Worm (Caenorhabditis elegans) whole organism, L4 larva: ENCODE measurements around the gene nhr-161.

ENCODE experiments used
- D1046.2 ChIP-seq: fragments of 200-800 bp; sonication (Bioruptor generic); IDR thresholded peaks from 2 replicates; pipeline ENCODE4 v1.3.6; 2022; ENCODE audit warnings: missing genetic modification characterization, missing compliant biosample characterization
- F37D6.2 ChIP-seq: sonication (generic microtip); optimal IDR thresholded peaks from 2 replicates; lab custom pipeline; 2016; ENCODE audit warnings: mild to moderate bottlenecking, missing genetic modification characterization, missing compliant biosample characterization
- F44E2.7 ChIP-seq: fragments of 200-800 bp; sonication (Bioruptor generic); IDR thresholded peaks from 2 replicates; pipeline ENCODE4 v2.1.2; 2022; ENCODE audit warnings: missing genetic modification characterization, missing compliant biosample characterization
- F49E8.2 ChIP-seq: sonication (generic microtip); optimal IDR thresholded peaks from 2 replicates; lab custom pipeline; 2016; ENCODE audit warnings: missing compliant biosample characterization, mild to moderate bottlenecking, missing genetic modification characterization, borderline replicate concordance
- T20F7.1 ChIP-seq: fragments of 200-800 bp; sonication (Bioruptor generic); optimal IDR thresholded peaks from 2 replicates; lab custom pipeline; 2018; ENCODE audit warnings: mild to moderate bottlenecking, missing genetic modification characterization, missing compliant biosample characterization
- T26A8.4 ChIP-seq: fragments of 200-800 bp; sonication (Bioruptor generic); IDR thresholded peaks from 2 replicates; pipeline ENCODE4 v1.3.6; 2022; ENCODE audit warnings: missing genetic modification characterization, missing compliant biosample characterization
- Y5F2A.4 ChIP-seq: fragments of 200-800 bp; sonication (Bioruptor generic); optimal IDR thresholded peaks from 2 replicates; lab custom pipeline; 2018; ENCODE audit warnings: mild to moderate bottlenecking, missing genetic modification characterization, missing compliant biosample characterization
- aha-1 ChIP-seq: fragments of 150-350 bp; peaks from one replicate; lab custom pipeline; 2014; ENCODE audit warnings: missing biosample characterization, missing genetic modification characterization
- arid-1 ChIP-seq: fragments of 200-800 bp; sonication (Bioruptor generic); conservative IDR thresholded peaks from 2 replicates; pipeline ENCODE4 v1.3.6; 2022; ENCODE audit warnings: missing genetic modification reagents, missing genetic modification characterization, missing compliant biosample characterization
- attf-4 ChIP-seq: sonication (generic microtip); optimal IDR thresholded peaks from 3 replicates; lab custom pipeline; 2017; ENCODE audit warnings: missing biosample characterization, missing genetic modification characterization
- ceh-32 ChIP-seq: sonication (generic microtip); optimal IDR thresholded peaks from 2 replicates; lab custom pipeline; 2016; ENCODE audit warnings: mild to moderate bottlenecking, missing genetic modification characterization, missing compliant biosample characterization; ENCODE audit not compliant: poor library complexity
- cey-2 ChIP-seq: sonication (generic microtip); optimal IDR thresholded peaks from 3 replicates; lab custom pipeline; 2017; ENCODE audit warnings: missing genetic modification characterization, mild to moderate bottlenecking, missing compliant biosample characterization, antibody characterized with exemption, borderline replicate concordance; ENCODE audit not compliant: insufficient read depth
- dmd-6 ChIP-seq: fragments of 200-800 bp; sonication (Bioruptor generic); IDR thresholded peaks from 2 replicates; pipeline ENCODE4 v1.3.6; 2022; ENCODE audit warnings: missing genetic modification reagents, missing genetic modification characterization, missing compliant biosample characterization
- dpl-1 ChIP-seq: fragments of 150-350 bp; optimal IDR thresholded peaks from 2 replicates; lab custom pipeline; 2014; ENCODE audit warnings: missing biosample characterization, missing genetic modification reagents, missing genetic modification characterization
- dve-1 ChIP-seq: sonication (generic microtip); optimal IDR thresholded peaks from 2 replicates; lab custom pipeline; 2017; ENCODE audit warnings: antibody characterized with exemption, mild to moderate bottlenecking, missing genetic modification characterization, missing compliant biosample characterization; ENCODE audit not compliant: insufficient read depth
- egl-43 ChIP-seq: fragments of 200-800 bp; sonication (Bioruptor generic); IDR thresholded peaks from 2 replicates; pipeline ENCODE4 v1.3.6; 2022; ENCODE audit warnings: missing genetic modification reagents, missing genetic modification characterization, missing compliant biosample characterization
- fkh-10 ChIP-seq: fragments of 150-350 bp; optimal IDR thresholded peaks from 2 replicates; lab custom pipeline; 2014; ENCODE audit warnings: missing biosample characterization, missing genetic modification reagents, missing genetic modification characterization
- gei-8 ChIP-seq: fragments of 200-800 bp; sonication (Bioruptor generic); optimal IDR thresholded peaks from 2 replicates; lab custom pipeline; 2018; ENCODE audit warnings: mild to moderate bottlenecking, missing genetic modification characterization, missing compliant biosample characterization
- hif-1 ChIP-seq, 2 experiments: sonication (generic microtip); optimal IDR thresholded peaks; 2 replicates each; lab custom pipeline; 2016 to 2017; ENCODE audit warnings: missing compliant biosample characterization in 2 of 2, missing genetic modification characterization in 2 of 2, missing genetic modification reagents in 2 of 2, missing genotype in 2 of 2, mild to moderate bottlenecking in 1 of 2
- hlh-11 ChIP-seq: fragments of 200-800 bp; sonication (Bioruptor generic); optimal IDR thresholded peaks from 2 replicates; lab custom pipeline; 2018; ENCODE audit warnings: mild to moderate bottlenecking, missing genetic modification characterization, missing compliant biosample characterization
- hmg-1.1 ChIP-seq: fragments of 200-800 bp; sonication (Bioruptor generic); IDR thresholded peaks from 2 replicates; pipeline ENCODE4 v1.3.6; 2022; ENCODE audit warnings: missing genetic modification reagents, missing genetic modification characterization, missing compliant biosample characterization
- lin-1 ChIP-seq: fragments of 200-800 bp; sonication (Bioruptor generic); IDR thresholded peaks from 2 replicates; pipeline ENCODE4 v1.3.6; 2022; ENCODE audit warnings: missing genetic modification reagents, missing genetic modification characterization, missing compliant biosample characterization
- lin-15B ChIP-seq: fragments of 150-350 bp; sonication (generic microtip); optimal IDR thresholded peaks from 3 replicates; lab custom pipeline; 2014; ENCODE audit warnings: missing biosample characterization, missing genetic modification characterization
- lin-29 ChIP-seq: fragments of 200-800 bp; sonication (Bioruptor generic); IDR thresholded peaks from 2 replicates; pipeline ENCODE4 v1.3.6; 2022; ENCODE audit warnings: missing genetic modification reagents, missing genetic modification characterization, missing compliant biosample characterization
- lsy-2 ChIP-seq, 2 experiments: fragments of 150-350 bp in 1 of 2; sonication (generic microtip) in 1 of 2; optimal IDR thresholded peaks; 2 replicates each; lab custom pipeline; 2014 to 2017; ENCODE audit warnings: missing biosample characterization in 2 of 2, missing genetic modification characterization in 2 of 2
- madf-5 ChIP-seq, 2 experiments: fragments of 200-800 bp; sonication (Bioruptor generic); IDR thresholded peaks; 2 replicates each; pipeline ENCODE4 v1.3.6; 2022; ENCODE audit warnings: missing compliant biosample characterization in 2 of 2, missing genetic modification characterization in 2 of 2
- madf-9 ChIP-seq: fragments of 200-800 bp; sonication (Bioruptor generic); conservative IDR thresholded peaks from 2 replicates; pipeline ENCODE4 v1.3.6; 2022; ENCODE audit warnings: missing genetic modification reagents, missing genetic modification characterization, missing compliant biosample characterization
- mdt-29 ChIP-seq: fragments of 200-800 bp; sonication (Bioruptor generic); IDR thresholded peaks from 2 replicates; pipeline ENCODE4 v1.3.6; 2022; ENCODE audit warnings: missing genetic modification reagents, missing genetic modification characterization, missing compliant biosample characterization
- mep-1 ChIP-seq: fragments of 150-350 bp; sonication (generic microtip); optimal IDR thresholded peaks from 3 replicates; lab custom pipeline; 2014; ENCODE audit warnings: missing biosample characterization, missing genetic modification characterization
- mes-2 ChIP-seq: sonication (generic microtip); optimal IDR thresholded peaks from 2 replicates; lab custom pipeline; 2016; ENCODE audit warnings: missing genotype, mild to moderate bottlenecking, missing genetic modification characterization, missing compliant biosample characterization; ENCODE audit not compliant: poor library complexity, severe bottlenecking
- nhr-10 ChIP-seq: fragments of 150-350 bp; optimal IDR thresholded peaks from 2 replicates; lab custom pipeline; 2014; ENCODE audit warnings: missing biosample characterization, missing genetic modification characterization
- nhr-111 ChIP-seq: fragments of 200-800 bp; sonication (Bioruptor generic); optimal IDR thresholded peaks from 2 replicates; lab custom pipeline; 2018; ENCODE audit warnings: mild to moderate bottlenecking, missing genetic modification characterization, missing compliant biosample characterization
- nhr-237 ChIP-seq: sonication (generic microtip); optimal IDR thresholded peaks from 2 replicates; lab custom pipeline; 2017; ENCODE audit warnings: missing biosample characterization, missing genetic modification characterization
- nhr-28 ChIP-seq: fragments of 150-350 bp; optimal IDR thresholded peaks from 2 replicates; lab custom pipeline; 2014; ENCODE audit warnings: missing biosample characterization, missing genetic modification characterization
- nhr-41 ChIP-seq: fragments of 200-800 bp; sonication (Bioruptor generic); IDR thresholded peaks from 2 replicates; pipeline ENCODE4 v1.3.6; 2022; ENCODE audit warnings: missing genetic modification reagents, missing genetic modification characterization, missing compliant biosample characterization
- nhr-42 ChIP-seq: fragments of 200-800 bp; sonication (Bioruptor generic); IDR thresholded peaks from 2 replicates; pipeline ENCODE4 v1.3.6; 2022; ENCODE audit warnings: missing genetic modification characterization, missing compliant biosample characterization
- nhr-48 ChIP-seq: sonication (generic microtip); optimal IDR thresholded peaks from 2 replicates; lab custom pipeline; 2016; ENCODE audit warnings: mild to moderate bottlenecking, missing genetic modification characterization, missing compliant biosample characterization
- nhr-76 ChIP-seq: fragments of 150-350 bp; optimal IDR thresholded peaks from 2 replicates; lab custom pipeline; 2014; ENCODE audit warnings: missing biosample characterization, missing genetic modification characterization
- nhr-77 ChIP-seq: fragments of 150-350 bp; optimal IDR thresholded peaks from 2 replicates; lab custom pipeline; 2014; ENCODE audit warnings: missing biosample characterization, missing genetic modification characterization
- pha-4 ChIP-seq, 2 experiments: fragments of 150-350 bp in 1 of 2; fragments of 200-800 bp in 1 of 2; sonication (Bioruptor generic) in 1 of 2; IDR thresholded peaks in 1 of 2; optimal IDR thresholded peaks in 1 of 2; 2 replicates each; pipeline versions ENCODE4 v1.3.6 to Lab custom; 2014 to 2022; ENCODE audit warnings: missing genetic modification characterization in 2 of 2, missing genetic modification reagents in 2 of 2, missing biosample characterization in 1 of 2, missing compliant biosample characterization in 1 of 2
- rbr-2 ChIP-seq: sonication (generic microtip); optimal IDR thresholded peaks from 2 replicates; lab custom pipeline; 2016; ENCODE audit warnings: missing genotype, missing genetic modification characterization, missing compliant biosample characterization
- skn-1 ChIP-seq: fragments of 150-350 bp; optimal IDR thresholded peaks from 2 replicates; lab custom pipeline; 2014; ENCODE audit warnings: missing biosample characterization, missing genetic modification characterization
- spr-3 ChIP-seq: fragments of 200-800 bp; sonication (Bioruptor generic); optimal IDR thresholded peaks from 2 replicates; lab custom pipeline; 2018; ENCODE audit warnings: mild to moderate bottlenecking, missing genetic modification characterization, missing compliant biosample characterization
- tra-1 ChIP-seq: fragments of 200-800 bp; sonication (Bioruptor generic); IDR thresholded peaks from 2 replicates; pipeline ENCODE4 v1.3.6; 2022; ENCODE audit warnings: missing genetic modification reagents, missing genetic modification characterization, missing compliant biosample characterization
- unc-130 ChIP-seq: sonication (generic microtip); optimal IDR thresholded peaks from 2 replicates; lab custom pipeline; 2016; ENCODE audit warnings: missing genetic modification reagents, missing genetic modification characterization, missing compliant biosample characterization
- unc-39 ChIP-seq: sonication (generic microtip); optimal IDR thresholded peaks from 2 replicates; lab custom pipeline; 2017; ENCODE audit warnings: missing biosample characterization, missing genetic modification characterization
- vab-7 ChIP-seq: fragments of 200-800 bp; sonication (Bioruptor generic); IDR thresholded peaks from 2 replicates; pipeline ENCODE4 v1.3.6; 2022; ENCODE audit warnings: missing genetic modification reagents, missing genetic modification characterization, missing compliant biosample characterization
- zfp-2 ChIP-seq: sonication (generic microtip); optimal IDR thresholded peaks from 2 replicates; lab custom pipeline; 2016; ENCODE audit warnings: mild to moderate bottlenecking, missing genetic modification characterization, missing compliant biosample characterization
- zfp-3 ChIP-seq: fragments of 200-800 bp; sonication (Bioruptor generic); conservative IDR thresholded peaks from 2 replicates; pipeline ENCODE4 v1.3.6; 2022; ENCODE audit warnings: missing genetic modification reagents, missing genetic modification characterization, missing compliant biosample characterization
- zip-11 ChIP-seq: fragments of 200-800 bp; sonication (Bioruptor generic); IDR thresholded peaks from 2 replicates; pipeline ENCODE4 v1.3.6; 2022; ENCODE audit warnings: missing genetic modification characterization, missing compliant biosample characterization
- ztf-7 ChIP-seq: fragments of 150-350 bp; optimal IDR thresholded peaks from 2 replicates; lab custom pipeline; 2014; ENCODE audit warnings: missing biosample characterization, missing genetic modification characterization

The nhr-161 gene

DNA sequence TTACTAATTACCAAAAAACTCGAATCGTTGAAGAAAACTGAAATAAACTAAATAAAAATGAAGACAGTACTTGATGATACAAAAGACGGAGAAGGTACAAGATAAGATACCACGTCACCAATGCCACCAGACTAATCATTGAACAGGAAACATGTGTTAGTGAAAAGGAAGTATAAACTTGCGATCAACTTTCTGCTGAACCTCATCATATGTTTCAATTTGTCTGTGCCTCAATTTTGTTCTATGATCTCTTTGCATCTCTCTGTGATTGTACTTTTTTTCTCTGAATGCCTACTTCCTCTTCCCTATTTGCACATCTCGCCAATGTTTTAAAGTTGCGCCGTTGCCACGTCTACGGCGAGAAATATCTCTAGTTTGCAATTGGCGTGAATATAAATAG lies 11.3 kb upstream of the nhr-161 start:
- TF ChIP-seq cey-2 (tag; lab: Kevin White, UChicago) (peak; percentile 79), unc-39 (tag; lab: Kevin White, UChicago) (no peak), ztf-7 (tag; lab: Kevin White, UChicago) (peak; percentile 3), attf-4 (tag; lab: Kevin White, UChicago) (no peak), zfp-2 (tag; lab: Kevin White, UChicago) (no peak), dmd-6 (peak; percentile 93), nhr-76 (no peak), lin-1 (GFP tag; lab: Robert Waterston, UW) (no peak), zip-11 (GFP tag; lab: Robert Waterston, UW) (no peak), hif-1 (tag; optimal IDR thresholded peaks at IDR 0.05; lab: Kevin White, UChicago) (peak in 1 of 2 experiments; percentile 49), dpl-1 (GFP tag; lab: Kevin White, UChicago) (peak; percentile 17), nhr-10 (tag; lab: Kevin White, UChicago) (peak; percentile 80), gei-8 (GFP tag; lab: Kevin White, UChicago) (peak; percentile 47), T20F7.1 (GFP tag; lab: Kevin White, UChicago) (peak; percentile 1), nhr-237 (tag; lab: Kevin White, UChicago) (no peak), arid-1 (no peak), vab-7 (GFP tag; lab: Robert Waterston, UW) (no peak), aha-1 (no peak), F37D6.2 (no peak), spr-3 (no peak), nhr-28 (tag; lab: Kevin White, UChicago) (peak; percentile 84), pha-4 (GFP tag; IDR thresholded peaks at IDR 0.05; lab: Robert Waterston, UW) (no peak), pha-4 (tag; optimal IDR thresholded peaks at IDR 0.05; lab: Kevin White, UChicago) (no peak), madf-9 (GFP tag; lab: Robert Waterston, UW) (no peak), mes-2 (peak; percentile 18), dve-1 (tag; lab: Kevin White, UChicago) (peak; percentile 77), egl-43 (GFP tag; lab: Robert Waterston, UW) (no peak), fkh-10 (GFP tag; lab: Kevin White, UChicago) (no peak), nhr-42 (no peak), lin-15B (tag; lab: Kevin White, UChicago) (no peak), lin-29 (GFP tag; lab: Robert Waterston, UW) (no peak), nhr-77 (no peak), T26A8.4 (GFP tag; lab: Robert Waterston, UW) (no peak), zfp-3 (GFP tag; lab: Robert Waterston, UW) (no peak), unc-130 (GFP tag; lab: Kevin White, UChicago) (no peak), mep-1 (peak; percentile 14), ceh-32 (tag; lab: Kevin White, UChicago) (no peak), rbr-2 (no peak), skn-1 (tag; lab: Kevin White, UChicago) (no peak), madf-5 (GFP tag; IDR thresholded peaks at IDR 0.05; lab: Robert Waterston, UW) (no peak), tra-1 (GFP tag; lab: Robert Waterston, UW) (no peak), hmg-1.1 (GFP tag; lab: Robert Waterston, UW) (no peak), F44E2.7 (GFP tag; lab: Robert Waterston, UW) (no peak), lsy-2 (tag; optimal IDR thresholded peaks at IDR 0.05; lab: Kevin White, UChicago) (peak in 1 of 2 experiments; percentile 27), hlh-11 (peak; percentile 58), F49E8.2 (tag; lab: Kevin White, UChicago) (no peak), nhr-48 (peak; percentile 73), mdt-29 (GFP tag; lab: Robert Waterston, UW) (no peak), Y5F2A.4 (no peak), D1046.2 (GFP tag; lab: Robert Waterston, UW) (no peak), nhr-111 (GFP tag; lab: Kevin White, UChicago) (no peak), nhr-41 (no peak)
